Fruit fly (Drosophila melanogaster): ENCODE results near the gene betaTub85D.

dm6 chr3R:9410182-9410581, at the start of gene betaTub85D:
- TF ChIP-seq CG8478 (optimal IDR thresholded peaks at IDR 0.05) (no peak), CTCF (optimal IDR thresholded peaks at IDR 0.05) (no peak)
